Fruit fly (Drosophila melanogaster) ovary, adult (tissue): ENCODE data around the gene CG15449.

Experiments used
- CG17801 ChIP-seq: fragments of 200-800 bp; optimal IDR thresholded peaks from 2 replicates; lab custom pipeline; 2019; ENCODE audit warnings: missing biosample characterization, mild to moderate bottlenecking, missing genetic modification characterization, moderate library complexity; ENCODE audit not compliant: partially characterized antibody

CG15449 gene

dm6 chrX:21040505-21040904 lies at the start of gene CG15449:
TSS of gene CG15449 (minus strand) at chrX:21040605.
- TF ChIP-seq CG17801 (GFP tag; lab: Kevin White, UChicago), result no peak

DNA sequence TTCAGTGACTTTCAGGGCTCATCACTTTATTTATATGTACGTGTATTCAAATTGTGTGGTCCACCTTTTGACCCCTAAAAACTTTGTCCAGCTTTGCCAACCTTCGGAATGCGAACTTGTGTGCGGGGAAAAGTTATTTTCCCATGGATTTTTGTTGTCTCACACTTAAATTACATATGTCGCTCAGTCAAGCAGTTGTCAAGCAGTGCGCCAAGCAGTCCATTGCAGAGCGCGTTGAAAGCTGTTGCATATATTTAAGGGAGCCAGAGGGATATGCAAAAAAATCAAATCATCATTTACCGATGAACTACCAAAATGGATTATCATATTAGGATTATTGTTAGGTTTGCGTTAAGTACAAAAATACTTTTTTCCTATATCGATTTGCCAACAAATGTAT lies 42.8 kb upstream of the CG15449 start:
- TF ChIP-seq CG17801 (GFP tag; lab: Kevin White, UChicago), result no peak

- no peak for TF ChIP-seq CG17801 (GFP tag; lab: Kevin White, UChicago)
Measured at dm6 chrX:21080335-21080734, 39.9 kb upstream of the CG15449 start.

DNA sequence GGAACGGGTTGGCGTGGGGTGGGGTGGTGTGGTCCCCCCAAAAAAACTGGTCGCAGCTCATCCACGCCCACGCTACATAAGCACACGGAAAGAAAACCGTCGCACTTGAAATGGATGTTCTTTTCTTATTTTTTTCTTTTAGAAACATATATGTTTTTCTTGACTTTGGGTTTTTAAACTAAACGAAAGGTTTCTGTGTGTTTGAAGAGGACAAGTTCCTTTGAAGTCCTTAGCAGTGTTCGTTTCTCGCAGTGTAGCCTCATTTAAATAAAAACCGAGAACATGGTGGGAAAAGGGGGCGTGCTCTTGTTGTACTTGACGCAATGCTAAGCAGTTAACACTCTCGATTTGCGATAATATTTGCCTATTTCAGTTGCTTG lies 33.9 kb upstream of the CG15449 start:
- peak; percentile 67 for TF ChIP-seq CG17801 (GFP tag; lab: Kevin White, UChicago)

- TF ChIP-seq CG17801 (GFP tag; lab: Kevin White, UChicago), result peak; percentile 18
Measured at dm6 chrX:21073641-21074328, 33.4 kb upstream of the CG15449 start.

DNA sequence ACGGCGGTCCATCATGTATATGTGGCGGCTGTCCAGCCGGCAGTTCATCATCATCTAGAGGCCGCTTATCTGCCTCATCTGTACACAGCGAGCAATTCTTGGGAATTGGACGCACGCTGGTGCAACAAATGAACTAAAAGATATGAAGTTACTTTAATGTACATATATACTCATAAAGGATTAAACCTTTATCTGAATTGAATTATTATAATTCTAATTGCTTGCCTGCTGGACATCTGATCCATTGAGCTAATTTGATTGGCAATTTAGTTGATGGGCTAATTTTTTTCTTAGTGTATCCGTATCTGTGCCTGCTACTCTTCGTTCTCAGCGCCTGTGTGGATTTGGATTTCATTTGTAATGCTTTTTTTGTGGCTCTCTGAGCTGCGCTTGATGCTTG lies 32.5 kb upstream of the CG15449 start:
- no peak for TF ChIP-seq CG17801 (GFP tag; lab: Kevin White, UChicago)

DNA sequence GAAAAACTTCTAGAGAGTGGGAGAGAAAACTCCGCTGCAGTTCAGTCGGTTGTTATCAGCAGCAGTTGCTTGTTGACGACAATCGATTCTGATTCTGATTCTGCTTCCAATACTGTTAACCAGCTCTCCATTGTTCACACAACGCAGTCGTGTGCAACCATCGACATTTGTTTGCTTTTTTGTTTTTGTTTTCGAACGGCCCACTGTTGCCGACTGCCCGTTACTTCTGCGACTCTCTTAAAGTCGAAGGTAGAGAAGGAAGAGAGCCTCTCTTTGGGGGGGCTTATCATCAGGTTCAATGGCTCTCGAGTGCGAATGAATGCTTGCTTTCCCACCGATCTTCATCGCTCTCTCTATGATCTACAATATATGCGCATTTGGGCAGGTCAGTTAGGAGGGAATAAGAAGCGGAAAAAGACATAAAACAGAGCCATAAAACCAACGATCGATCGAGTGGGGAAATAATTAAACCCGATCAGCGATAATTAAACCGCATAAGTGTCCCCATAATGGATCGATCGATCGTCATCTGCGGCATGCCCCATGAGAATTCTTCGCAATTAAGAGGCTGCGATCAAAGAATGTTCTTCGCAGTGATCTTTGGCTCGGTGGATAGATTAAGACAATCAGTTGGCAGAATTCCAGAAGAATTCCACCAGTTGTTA lies 31.4 kb upstream of the CG15449 start:
- peak; percentile 78 for TF ChIP-seq CG17801 (GFP tag; lab: Kevin White, UChicago)

DNA sequence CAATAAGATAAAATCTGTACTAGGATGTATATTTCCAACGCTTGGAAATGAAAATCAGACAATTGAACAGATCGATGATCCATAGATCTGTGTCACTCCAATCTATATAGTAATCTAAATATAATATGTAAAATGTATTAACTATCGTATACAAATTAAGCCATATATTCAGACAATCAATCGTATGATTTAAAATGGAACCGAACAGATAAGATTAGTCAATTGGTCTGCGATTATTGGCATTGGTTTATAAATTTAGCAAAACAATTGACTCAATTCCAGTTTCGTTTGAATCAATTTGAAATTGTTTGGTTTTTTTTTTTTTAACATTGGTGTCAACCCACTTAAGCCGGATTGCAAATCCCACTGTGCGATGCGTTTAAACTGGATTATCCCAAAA lies 27.5 kb upstream of the CG15449 start:
- no peak for TF ChIP-seq CG17801 (GFP tag; lab: Kevin White, UChicago)

dm6 chrX:21067474-21067873 lies 27.1 kb upstream of the CG15449 start, which contains the start of gene CG32512:
TSS of gene CG32512 (minus strand) at chrX:21067540.
- no peak for TF ChIP-seq CG17801 (GFP tag; lab: Kevin White, UChicago)

DNA sequence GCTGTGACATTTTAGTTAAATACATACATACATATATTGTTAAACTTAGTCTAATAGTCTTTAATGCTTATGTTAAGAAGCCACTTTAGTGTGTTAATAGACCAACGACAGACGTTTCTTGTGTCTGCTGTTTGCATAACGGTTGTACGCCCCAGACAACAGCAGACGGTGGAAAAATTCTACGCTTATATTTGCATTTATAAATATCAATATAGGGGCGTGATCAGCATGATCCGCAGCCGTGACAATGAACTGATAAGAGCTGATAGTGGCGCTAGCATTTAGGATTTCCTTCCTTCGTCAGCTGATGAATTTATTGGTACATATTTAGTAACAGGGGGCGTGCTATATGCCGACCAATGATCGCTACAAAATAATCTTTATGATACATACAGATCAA lies 25.4 kb upstream of the CG15449 start:
- no peak for TF ChIP-seq CG17801 (GFP tag; lab: Kevin White, UChicago)

DNA sequence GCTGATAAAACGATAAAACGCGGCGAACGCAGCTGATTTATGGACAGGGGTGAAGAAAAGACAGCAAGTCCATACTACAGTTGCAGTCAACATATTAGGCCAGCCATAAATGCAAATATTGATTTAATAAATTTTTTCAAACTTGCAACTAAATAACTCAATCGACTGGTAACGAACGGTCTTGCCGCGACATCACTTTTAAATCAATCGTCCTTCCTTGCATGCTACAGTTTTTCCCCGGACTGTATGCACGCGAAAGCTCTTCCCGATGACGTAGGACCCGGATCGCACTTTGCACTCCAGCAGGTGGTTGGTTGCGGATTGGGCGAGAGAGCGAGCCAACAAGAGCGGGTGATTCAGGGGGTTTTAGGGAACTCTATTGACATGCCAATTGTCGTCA lies 24.5 kb upstream of the CG15449 start:
- peak; percentile 93 for TF ChIP-seq CG17801 (GFP tag; lab: Kevin White, UChicago)

DNA sequence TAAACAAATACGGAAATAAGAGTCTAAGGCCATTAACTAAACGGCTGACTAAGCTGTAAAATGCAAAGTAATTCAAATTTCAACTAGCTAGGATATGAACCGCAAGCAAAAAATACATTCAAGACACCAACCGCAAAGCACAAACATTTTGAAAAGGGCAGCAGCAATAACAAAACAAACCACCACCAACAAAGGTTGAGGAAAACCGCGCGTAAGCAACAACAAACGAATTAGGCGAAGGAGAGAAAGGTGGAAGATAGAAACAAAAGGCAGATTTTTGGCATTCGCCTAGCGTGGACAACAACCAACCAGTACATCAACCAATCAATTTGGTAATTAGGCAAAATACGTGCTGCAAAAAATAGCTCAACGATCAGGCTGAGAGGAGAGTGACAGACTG lies 20.2 kb upstream of the CG15449 start:
- TF ChIP-seq CG17801 (GFP tag; lab: Kevin White, UChicago), result no peak

- TF ChIP-seq CG17801 (GFP tag; lab: Kevin White, UChicago), result no peak
Measured at dm6 chrX:21058991-21059390, 18.6 kb upstream of the CG15449 start.

- no peak for TF ChIP-seq CG17801 (GFP tag; lab: Kevin White, UChicago)
Measured at dm6 chrX:21058437-21058836, 18.0 kb upstream of the CG15449 start.

- no peak for TF ChIP-seq CG17801 (GFP tag; lab: Kevin White, UChicago)
Measured at dm6 chrX:21056732-21057131, 16.3 kb upstream of the CG15449 start.

DNA sequence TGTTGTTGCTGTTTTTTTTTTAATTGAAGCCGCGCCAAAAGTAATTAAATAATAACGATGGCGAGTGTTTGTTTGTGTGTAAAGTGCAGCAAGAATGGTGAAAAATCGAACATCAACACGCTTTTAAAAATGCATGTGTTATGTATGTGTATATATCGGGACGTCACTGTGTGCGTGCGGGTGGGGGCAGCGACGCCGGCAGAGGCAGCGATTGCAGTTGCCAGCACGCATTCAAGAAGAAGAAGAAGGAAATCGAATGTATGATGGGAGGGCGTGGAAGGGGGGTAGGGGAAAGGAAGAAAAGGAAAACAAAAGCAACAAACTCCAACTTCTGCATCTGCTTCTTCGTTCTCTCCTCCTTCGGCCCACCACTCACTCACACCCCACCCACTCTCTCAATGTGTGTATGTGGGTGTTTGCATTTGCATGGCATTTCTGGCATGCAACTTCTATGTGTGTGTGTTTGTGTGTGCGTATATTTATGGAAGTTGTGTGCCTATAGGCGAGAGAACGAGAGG lies 14.6 kb upstream of the CG15449 start:
- TF ChIP-seq CG17801 (GFP tag; lab: Kevin White, UChicago), result peak; percentile 25
